Fruit fly (Drosophila melanogaster): Measurements from ENCODE around the gene squ.

squ gene

dm6 chr2L:16647773-16648172 is 32.1 kb upstream of the squ start (continued):
- TF ChIP-seq fu2 (GFP tag; optimal IDR thresholded peaks at IDR 0.05): no peak
- TF ChIP-seq run (tag; optimal IDR thresholded peaks at IDR 0.05): peak; percentile 20
- TF ChIP-seq Adf1 (GFP tag; IDR thresholded peaks at IDR 0.05): 0 out of 2 replicates have a peak, but pooled peaks have one; percentile 11
- TF ChIP-seq Ada2b (GFP tag; IDR thresholded peaks at IDR 0.05): peak; percentile 62
- peak; percentile 67 for TF ChIP-seq CG7839 (tag; optimal IDR thresholded peaks at IDR 0.05)
- TF ChIP-seq CG34376 (GFP tag; optimal IDR thresholded peaks at IDR 0.05): peak; percentile 7
- no peak for TF ChIP-seq CG15073 (GFP tag; optimal IDR thresholded peaks at IDR 0.05)
- 0 out of 2 replicates have a peak, but pooled peaks have one; percentile 28 for TF ChIP-seq HLH3B (GFP tag; IDR thresholded peaks at IDR 0.05)
- no peak for TF ChIP-seq CG1647 (GFP tag; optimal IDR thresholded peaks at IDR 0.05)
- TF ChIP-seq CG10366 (GFP tag; IDR thresholded peaks at IDR 0.05): peak; percentile 54
- TF ChIP-seq Pdp1 (GFP tag; optimal IDR thresholded peaks at IDR 0.05): peak; percentile 2 to 11
- peak; percentile 18 for TF ChIP-seq CG18476 (GFP tag; optimal IDR thresholded peaks at IDR 0.05)
- TF ChIP-seq cwo (GFP tag; optimal IDR thresholded peaks at IDR 0.05): peak; percentile 86
- TF ChIP-seq Fer2 (tag; optimal IDR thresholded peaks at IDR 0.05): peak; percentile 11
- TF ChIP-seq Bteb2 (GFP tag; optimal IDR thresholded peaks at IDR 0.05): no peak
- TF ChIP-seq sens (GFP tag): peak; percentile 70
- peak; percentile 47 for TF ChIP-seq BtbVII (GFP tag; optimal IDR thresholded peaks at IDR 0.05)
- no peak for TF ChIP-seq NC2β (GFP tag; optimal IDR thresholded peaks at IDR 0.05)
- TF ChIP-seq slbo (GFP tag; IDR thresholded peaks at IDR 0.05): peak; percentile 71; the same call in 1 of the 2 replicates
- peak; percentile 50 for TF ChIP-seq lilli (GFP tag; optimal IDR thresholded peaks at IDR 0.05)
- TF ChIP-seq Sox102F (GFP tag; optimal IDR thresholded peaks at IDR 0.05): peak; percentile 58
- TF ChIP-seq Meics (GFP tag; optimal IDR thresholded peaks at IDR 0.05): peak; percentile 65
- TF ChIP-seq Hey (tag; optimal IDR thresholded peaks at IDR 0.05): peak; percentile 44
- 0 out of 2 replicates have a peak, but pooled peaks have one; percentile 11 for TF ChIP-seq wdn (GFP tag; IDR thresholded peaks at IDR 0.05)
- peak; percentile 44 for TF ChIP-seq Blimp-1 (GFP tag; optimal IDR thresholded peaks at IDR 0.05)
- no peak for TF ChIP-seq YL-1 (GFP tag; optimal IDR thresholded peaks at IDR 0.05)
- TF ChIP-seq CG13775 (GFP tag; optimal IDR thresholded peaks at IDR 0.05): peak; percentile 33
- TF ChIP-seq dmrt99B (tag; optimal IDR thresholded peaks at IDR 0.05): peak; percentile 73

- peak; percentile 75 for TF ChIP-seq abd-A (tag; optimal IDR thresholded peaks at IDR 0.05)
- peak; percentile 86 for TF ChIP-seq CG8281 (tag; optimal IDR thresholded peaks at IDR 0.05)
- peak; percentile 32; the same call in 1 of the 2 replicates for TF ChIP-seq crol (GFP tag; IDR thresholded peaks at IDR 0.05)
- no peak for TF ChIP-seq Nf-YB (GFP tag; optimal IDR thresholded peaks at IDR 0.05)
- peak; percentile 67 for TF ChIP-seq Med (GFP tag)
- peak in 1 of 2 experiments; percentile 74 for TF ChIP-seq Hr78 (GFP tag; optimal IDR thresholded peaks at IDR 0.05)
Measured at dm6 chr2L:16648925-16649324, 30.9 kb upstream of the squ start.

dm6 chr2L:16653541-16653940 is 26.3 kb upstream of the squ start:
- TF ChIP-seq Fer3 (tag; optimal IDR thresholded peaks at IDR 0.05) (no peak), CG6175 (GFP tag; IDR thresholded peaks at IDR 0.05) (no peak), Atf-2 (GFP tag; optimal IDR thresholded peaks at IDR 0.05) (no peak), CG34422 (GFP tag; IDR thresholded peaks at IDR 0.05) (no peak), stwl (tag; optimal IDR thresholded peaks at IDR 0.05) (no peak), CG10209 (GFP tag; optimal IDR thresholded peaks at IDR 0.05) (no peak), CG4730 (GFP tag; IDR thresholded peaks at IDR 0.05) (no peak), HLHmδ (GFP tag; optimal IDR thresholded peaks at IDR 0.05) (no peak), sima (GFP tag; optimal IDR thresholded peaks at IDR 0.05) (no peak), CG31365 (tag; optimal IDR thresholded peaks at IDR 0.05) (no peak), CG14050 (GFP tag; IDR thresholded peaks at IDR 0.05) (no peak)

All from whole organism, embryonic.